Worm (Caenorhabditis elegans) whole organism, mixed stage, embryonic: ENCODE results near the gene zer-1.
A peak's percentile ranks its signal among the peaks of the same experiment; 100 is the strongest.

Experiments
- M03D4.4 ChIP-seq: sonication (generic microtip); optimal IDR thresholded peaks from 2 replicates; lab custom pipeline; 2017; ENCODE audit warnings: mild to moderate bottlenecking, missing genetic modification characterization, missing compliant biosample characterization
- bed-3 ChIP-seq: fragments of 200-800 bp; sonication (Bioruptor generic); optimal IDR thresholded peaks from 3 replicates; lab custom pipeline; 2018; ENCODE audit warnings: mild to moderate bottlenecking, missing genetic modification characterization, moderate library complexity, missing compliant biosample characterization
- blmp-1 ChIP-seq: fragments of 150-350 bp; optimal IDR thresholded peaks from 2 replicates; lab custom pipeline; 2014; ENCODE audit warnings: missing biosample characterization, missing genetic modification characterization
- ceh-39 ChIP-seq: fragments of 150-350 bp; optimal IDR thresholded peaks from 2 replicates; lab custom pipeline; 2014; ENCODE audit warnings: missing biosample characterization, missing genetic modification characterization
- ceh-43 ChIP-seq: fragments of 200-800 bp; sonication (Bioruptor generic); optimal IDR thresholded peaks from 2 replicates; lab custom pipeline; 2018; ENCODE audit warnings: mild to moderate bottlenecking, missing genetic modification characterization, moderate library complexity, missing compliant biosample characterization
- ceh-83 ChIP-seq: fragments of 200-800 bp; sonication (Bioruptor generic); optimal IDR thresholded peaks from 2 replicates; lab custom pipeline; 2018; ENCODE audit warnings: mild to moderate bottlenecking, missing genetic modification characterization, missing compliant biosample characterization
- ces-1 ChIP-seq: fragments of 150-350 bp; optimal IDR thresholded peaks from 2 replicates; lab custom pipeline; 2014; ENCODE audit warnings: missing biosample characterization, missing genetic modification reagents, missing genetic modification characterization
- cnd-1 ChIP-seq: fragments of 200-800 bp; sonication (Bioruptor generic); optimal IDR thresholded peaks from 2 replicates; lab custom pipeline; 2018; ENCODE audit warnings: mild to moderate bottlenecking, missing genetic modification characterization, missing compliant biosample characterization
- drap-1 ChIP-seq: fragments of 200-800 bp; sonication (Bioruptor generic); optimal IDR thresholded peaks from 3 replicates; lab custom pipeline; 2018; ENCODE audit warnings: mild to moderate bottlenecking, missing genetic modification characterization, missing compliant biosample characterization
- elt-1 ChIP-seq: sonication (generic microtip); optimal IDR thresholded peaks from 2 replicates; lab custom pipeline; 2017; ENCODE audit warnings: missing genetic modification characterization, mild to moderate bottlenecking, missing compliant biosample characterization, antibody characterized with exemption, moderate library complexity, borderline replicate concordance; ENCODE audit not compliant: insufficient read depth
- elt-3 ChIP-seq: fragments of 150-350 bp; optimal IDR thresholded peaks from 2 replicates; lab custom pipeline; 2014; ENCODE audit warnings: missing biosample characterization, missing genetic modification characterization
- flh-1 ChIP-seq: fragments of 200-800 bp; sonication (Bioruptor generic); optimal IDR thresholded peaks from 2 replicates; lab custom pipeline; 2018; ENCODE audit warnings: mild to moderate bottlenecking, missing genetic modification characterization, moderate library complexity, missing compliant biosample characterization
- ham-2 ChIP-seq: fragments of 200-800 bp; sonication (Bioruptor generic); optimal IDR thresholded peaks from 2 replicates; lab custom pipeline; 2018; ENCODE audit warnings: mild to moderate bottlenecking, missing genetic modification characterization, missing compliant biosample characterization
- hlh-1 ChIP-seq: fragments of 150-350 bp; optimal IDR thresholded peaks from 2 replicates; lab custom pipeline; 2014; ENCODE audit warnings: missing biosample characterization, missing genetic modification reagents, missing genetic modification characterization
- lin-13 ChIP-seq: fragments of 150-350 bp; optimal IDR thresholded peaks from 2 replicates; lab custom pipeline; 2014; ENCODE audit warnings: missing biosample characterization, missing genetic modification characterization
- lin-32 ChIP-seq: fragments of 200-800 bp; sonication (Bioruptor generic); optimal IDR thresholded peaks from 2 replicates; lab custom pipeline; 2018; ENCODE audit warnings: mild to moderate bottlenecking, missing genetic modification characterization, missing compliant biosample characterization
- lsy-2 ChIP-seq: fragments of 150-350 bp; optimal IDR thresholded peaks from 2 replicates; lab custom pipeline; 2014; ENCODE audit warnings: missing biosample characterization, missing genetic modification characterization
- mab-5 ChIP-seq: fragments of 150-350 bp; optimal IDR thresholded peaks from 2 replicates; lab custom pipeline; 2014; ENCODE audit warnings: missing biosample characterization, missing genetic modification characterization
- mep-1 ChIP-seq: fragments of 150-350 bp; optimal IDR thresholded peaks from 2 replicates; lab custom pipeline; 2017; ENCODE audit warnings: missing biosample characterization, missing genetic modification reagents, missing genetic modification characterization, inconsistent platforms
- mls-2 ChIP-seq: sonication (generic microtip); optimal IDR thresholded peaks from 2 replicates; lab custom pipeline; 2016; ENCODE audit warnings: mild to moderate bottlenecking, missing genetic modification characterization, moderate library complexity, missing compliant biosample characterization
- nhr-12 ChIP-seq: fragments of 150-350 bp; optimal IDR thresholded peaks from 2 replicates; lab custom pipeline; 2014; ENCODE audit warnings: missing biosample characterization, missing genetic modification characterization
- nhr-2 ChIP-seq: fragments of 150-350 bp; optimal IDR thresholded peaks from 2 replicates; lab custom pipeline; 2014; ENCODE audit warnings: missing biosample characterization, missing genetic modification characterization
- nhr-237 ChIP-seq: fragments of 150-350 bp; optimal IDR thresholded peaks from 2 replicates; lab custom pipeline; 2014; ENCODE audit warnings: missing biosample characterization, missing genetic modification characterization
- nhr-28 ChIP-seq: fragments of 150-350 bp; optimal IDR thresholded peaks from 2 replicates; lab custom pipeline; 2014; ENCODE audit warnings: missing biosample characterization, missing genetic modification characterization
- nhr-76 ChIP-seq: sonication (generic microtip); optimal IDR thresholded peaks from 2 replicates; lab custom pipeline; 2017; ENCODE audit warnings: missing biosample characterization, missing genetic modification characterization
- pha-4 ChIP-seq: fragments of 150-350 bp; optimal IDR thresholded peaks from 2 replicates; lab custom pipeline; 2018; ENCODE audit warnings: missing biosample characterization, missing genetic modification reagents, missing genetic modification characterization
- sem-2 ChIP-seq: fragments of 200-800 bp; sonication (Bioruptor generic); optimal IDR thresholded peaks from 2 replicates; lab custom pipeline; 2018; ENCODE audit warnings: mild to moderate bottlenecking, missing genetic modification characterization, missing compliant biosample characterization
- snpc-4 ChIP-seq: fragments of 150-350 bp; optimal IDR thresholded peaks from 2 replicates; lab custom pipeline; 2014; ENCODE audit warnings: missing biosample characterization, missing genetic modification characterization
- sptf-1 ChIP-seq: sonication (generic microtip); optimal IDR thresholded peaks from 2 replicates; lab custom pipeline; 2017; ENCODE audit warnings: mild to moderate bottlenecking, missing genetic modification characterization, moderate library complexity, missing compliant biosample characterization
- tbx-8 ChIP-seq: fragments of 200-800 bp; sonication (Bioruptor generic); optimal IDR thresholded peaks from 2 replicates; lab custom pipeline; 2018; ENCODE audit warnings: mild to moderate bottlenecking, missing genetic modification characterization, moderate library complexity, missing compliant biosample characterization
- unc-120 ChIP-seq: sonication (generic microtip); optimal IDR thresholded peaks from 2 replicates; lab custom pipeline; 2017; ENCODE audit warnings: missing genetic modification characterization, missing compliant biosample characterization; ENCODE audit not compliant: poor library complexity, severe bottlenecking
- unc-39 ChIP-seq: fragments of 150-350 bp; optimal IDR thresholded peaks from 2 replicates; lab custom pipeline; 2014; ENCODE audit warnings: missing biosample characterization, missing genetic modification characterization
- unc-62 ChIP-seq: fragments of 150-350 bp; optimal IDR thresholded peaks from 2 replicates; lab custom pipeline; 2014; ENCODE audit warnings: missing biosample characterization, missing genetic modification reagents, missing genetic modification characterization
- zip-8 ChIP-seq: fragments of 150-350 bp; optimal IDR thresholded peaks from 2 replicates; lab custom pipeline; 2014; ENCODE audit warnings: missing biosample characterization, missing genetic modification characterization
- ztf-11 ChIP-seq: fragments of 150-350 bp; optimal IDR thresholded peaks from 2 replicates; lab custom pipeline; 2014; ENCODE audit warnings: missing biosample characterization, missing genetic modification characterization

Gene zer-1

ce11 chrIII:841177-841576, 45.4 kb downstream of the zer-1 start, which contains the start of gene K02F3.9:
K02F3.9 (minus strand) TSS chrIII:841366.
- no peak for TF ChIP-seq cnd-1 (tag; lab: Kevin White, UChicago)
- TF ChIP-seq nhr-237 (tag; lab: Kevin White, UChicago): no peak
- no peak for TF ChIP-seq mab-5 (tag; lab: Kevin White, UChicago)
- TF ChIP-seq unc-39 (tag; lab: Kevin White, UChicago): no peak
- no peak for TF ChIP-seq nhr-12 (tag; lab: Kevin White, UChicago)
- TF ChIP-seq hlh-1 (tag; lab: Kevin White, UChicago): no peak
- TF ChIP-seq blmp-1 (tag; lab: Kevin White, UChicago): no peak
- TF ChIP-seq mep-1 (tag; lab: Kevin White, UChicago): no peak
- no peak for TF ChIP-seq nhr-76 (tag; lab: Kevin White, UChicago)
- no peak for TF ChIP-seq zip-8 (tag; lab: Kevin White, UChicago)
- TF ChIP-seq nhr-28: no peak
- TF ChIP-seq sptf-1 (tag; lab: Kevin White, UChicago): no peak
- no peak for TF ChIP-seq ces-1 (GFP tag; lab: Kevin White, UChicago)
- TF ChIP-seq flh-1 (GFP tag; lab: Kevin White, UChicago): no peak
- TF ChIP-seq ham-2 (GFP tag; lab: Kevin White, UChicago): no peak
- no peak for TF ChIP-seq ceh-43 (GFP tag; lab: Kevin White, UChicago)
- TF ChIP-seq ztf-11 (tag; lab: Kevin White, UChicago): no peak
- no peak for TF ChIP-seq ceh-83 (GFP tag; lab: Kevin White, UChicago)
- TF ChIP-seq, all 35 proteins: peak for 0

ce11 chrIII:839491-839890, 47.1 kb downstream of the zer-1 start, which contains the start of gene dos-3:
dos-3 (minus strand) TSS chrIII:839591.
- TF ChIP-seq pha-4 (tag; lab: Kevin White, UChicago) (no peak), sptf-1 (tag; lab: Kevin White, UChicago) (no peak), elt-1 (tag; lab: Kevin White, UChicago) (no peak)

ce11 chrIII:835713-836278, 50.8 kb downstream of the zer-1 start:
- TF ChIP-seq lin-32 (GFP tag; lab: Kevin White, UChicago) (peak; percentile 3), mep-1 (tag; lab: Kevin White, UChicago) (no peak), flh-1 (GFP tag; lab: Kevin White, UChicago) (peak; percentile 69), ztf-11 (tag; lab: Kevin White, UChicago) (no peak), nhr-2 (tag; lab: Kevin White, UChicago) (no peak), sptf-1 (tag; lab: Kevin White, UChicago) (peak; percentile 88), mls-2 (tag; lab: Kevin White, UChicago) (peak; percentile 79), blmp-1 (tag; lab: Kevin White, UChicago) (no peak), ces-1 (GFP tag; lab: Kevin White, UChicago) (peak; percentile 46), nhr-28 (no peak), M03D4.4 (peak; percentile 57), bed-3 (GFP tag; lab: Kevin White, UChicago) (peak; percentile 38), mab-5 (tag; lab: Kevin White, UChicago) (no peak), elt-1 (tag; lab: Kevin White, UChicago) (no peak), nhr-12 (tag; lab: Kevin White, UChicago) (no peak), tbx-8 (peak; percentile 66), lin-13 (tag; lab: Kevin White, UChicago) (no peak), ceh-39 (tag; lab: Kevin White, UChicago) (no peak), zip-8 (tag; lab: Kevin White, UChicago) (no peak), elt-3 (tag; lab: Kevin White, UChicago) (peak; percentile 85), nhr-76 (tag; lab: Kevin White, UChicago) (no peak), drap-1 (GFP tag; lab: Kevin White, UChicago) (peak; percentile 76), unc-120 (tag; lab: Kevin White, UChicago) (peak; percentile 53), nhr-237 (tag; lab: Kevin White, UChicago) (peak; percentile 60), hlh-1 (tag; lab: Kevin White, UChicago) (no peak), ceh-43 (GFP tag; lab: Kevin White, UChicago) (peak; percentile 48), unc-62 (GFP tag; lab: Kevin White, UChicago) (peak; percentile 14), unc-39 (tag; lab: Kevin White, UChicago) (peak; percentile 50), sem-2 (GFP tag; lab: Kevin White, UChicago) (peak; percentile 62), ham-2 (GFP tag; lab: Kevin White, UChicago) (peak; percentile 47), snpc-4 (no peak), lsy-2 (tag; lab: Kevin White, UChicago) (peak; percentile 4), ceh-83 (GFP tag; lab: Kevin White, UChicago) (peak; percentile 64), pha-4 (tag; lab: Kevin White, UChicago) (peak; percentile 20), cnd-1 (tag; lab: Kevin White, UChicago) (peak; percentile 40)
